Fruit fly (Drosophila melanogaster) Kc167 (cell line): ENCODE measurements around the gene Nepl6.

Experiments
- Myc ChIP-seq: fragments of >200 bp; optimal IDR thresholded peaks from 2 replicates; lab custom pipeline; 2017; ENCODE audit warnings: missing external identifiers
- Sin3A ChIP-seq: fragments of >200 bp; optimal IDR thresholded peaks from 2 replicates; lab custom pipeline; 2018; ENCODE audit warnings: missing external identifiers
- h ChIP-seq: fragments of >200 bp; optimal IDR thresholded peaks from 3 replicates; lab custom pipeline; 2018; ENCODE audit warnings: missing external identifiers
- insv ChIP-seq: fragments of >200 bp; optimal IDR thresholded peaks from 3 replicates; lab custom pipeline; 2018; ENCODE audit warnings: missing external identifiers
- psq ChIP-seq: fragments of >200 bp; optimal IDR thresholded peaks from 2 replicates; lab custom pipeline; 2017; ENCODE audit warnings: missing external identifiers
- ttk ChIP-seq: sonication (Bioruptor generic); optimal IDR thresholded peaks from 2 replicates; lab custom pipeline; 2017; ENCODE audit warnings: missing external identifiers

The Nepl6 gene

dm6 chr2L:6373141-6373540 is 12.2 kb downstream of the Nepl6 start:
- no peak for TF ChIP-seq ttk (lab: Kevin White, UChicago)
- TF ChIP-seq insv (lab: Kevin White, UChicago) = no peak
- no peak for TF ChIP-seq Sin3A
- TF ChIP-seq h (lab: Kevin White, UChicago) = no peak
- no peak for TF ChIP-seq Myc (lab: Kevin White, UChicago)
- no peak for TF ChIP-seq psq (lab: Kevin White, UChicago)

- TF ChIP-seq ttk (lab: Kevin White, UChicago) = no peak
- TF ChIP-seq Sin3A = no peak
- no peak for TF ChIP-seq psq (lab: Kevin White, UChicago)
- no peak for TF ChIP-seq h (lab: Kevin White, UChicago)
- TF ChIP-seq Myc (lab: Kevin White, UChicago) = no peak
- no peak for TF ChIP-seq insv (lab: Kevin White, UChicago)
Observed at dm6 chr2L:6372088-6372487, 13.2 kb downstream of the Nepl6 start, which contains the start of gene slam. TSS of gene slam (plus strand) at chr2L:6372388.

dm6 chr2L:6371025-6371641 is 14.2 kb downstream of the Nepl6 start:
- no peak for TF ChIP-seq insv (lab: Kevin White, UChicago)
- TF ChIP-seq psq (lab: Kevin White, UChicago) = no peak
- TF ChIP-seq Myc (lab: Kevin White, UChicago) = no peak
- TF ChIP-seq ttk (lab: Kevin White, UChicago) = no peak
- no peak for TF ChIP-seq h (lab: Kevin White, UChicago)
- no peak for TF ChIP-seq Sin3A

- TF ChIP-seq Myc (lab: Kevin White, UChicago) (no peak), h (lab: Kevin White, UChicago) (no peak), insv (lab: Kevin White, UChicago) (no peak), psq (lab: Kevin White, UChicago) (no peak), ttk (lab: Kevin White, UChicago) (peak; percentile 96), Sin3A (no peak)
Observed at dm6 chr2L:6369286-6369685, 16.0 kb downstream of the Nepl6 start.

DNA sequence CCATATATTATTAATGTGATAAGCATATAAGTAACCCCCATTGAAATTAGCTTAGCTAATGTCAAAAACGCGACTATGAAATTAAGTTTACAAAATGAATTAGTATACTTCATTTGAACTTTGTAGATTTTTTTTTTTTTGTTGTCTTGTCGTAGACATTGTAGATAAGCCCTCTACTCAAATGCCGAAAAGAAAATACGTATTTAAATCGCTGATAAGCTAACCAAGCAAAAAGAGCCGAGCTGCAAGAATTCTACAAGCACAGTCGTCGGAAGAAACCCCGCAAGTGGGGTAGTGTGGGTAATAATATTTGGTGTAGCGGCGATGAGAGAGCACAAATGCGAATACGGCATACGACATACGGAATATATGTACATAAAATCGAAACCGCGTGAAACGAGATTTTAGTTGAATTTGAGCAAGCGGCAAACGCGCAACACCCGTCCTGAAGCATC is 17.8 kb downstream of the Nepl6 start, which contains the start of gene Nepl4:
Gene Nepl4 (plus strand): TSS at position 405 of the 455 bp plus-strand sequence.
- TF ChIP-seq insv (lab: Kevin White, UChicago) (no peak), psq (lab: Kevin White, UChicago) (no peak), ttk (lab: Kevin White, UChicago) (no peak), Myc (lab: Kevin White, UChicago) (no peak), Sin3A (no peak), h (lab: Kevin White, UChicago) (no peak)

DNA sequence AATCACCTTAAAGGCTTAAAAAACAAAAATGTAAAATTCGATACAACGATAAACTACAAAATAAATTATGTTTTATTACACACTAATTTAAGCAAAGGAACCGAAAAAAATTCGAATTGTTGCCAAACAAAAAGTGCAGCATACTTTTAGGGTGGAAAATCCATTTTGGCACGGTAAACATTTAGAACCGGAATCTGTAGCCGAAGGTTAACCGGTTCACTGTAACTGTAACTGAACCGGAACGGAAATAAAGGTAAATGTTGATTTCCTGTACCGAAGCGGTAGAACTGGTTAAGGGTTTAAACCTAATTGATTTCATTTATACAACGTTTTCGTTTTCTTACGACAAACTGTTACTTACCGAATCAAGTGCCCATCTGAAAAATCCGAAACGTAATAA is 18.4 kb downstream of the Nepl6 start:
- TF ChIP-seq h (lab: Kevin White, UChicago) (no peak), insv (lab: Kevin White, UChicago) (no peak), ttk (lab: Kevin White, UChicago) (no peak), Sin3A (no peak), psq (lab: Kevin White, UChicago) (no peak), Myc (lab: Kevin White, UChicago) (no peak)

DNA sequence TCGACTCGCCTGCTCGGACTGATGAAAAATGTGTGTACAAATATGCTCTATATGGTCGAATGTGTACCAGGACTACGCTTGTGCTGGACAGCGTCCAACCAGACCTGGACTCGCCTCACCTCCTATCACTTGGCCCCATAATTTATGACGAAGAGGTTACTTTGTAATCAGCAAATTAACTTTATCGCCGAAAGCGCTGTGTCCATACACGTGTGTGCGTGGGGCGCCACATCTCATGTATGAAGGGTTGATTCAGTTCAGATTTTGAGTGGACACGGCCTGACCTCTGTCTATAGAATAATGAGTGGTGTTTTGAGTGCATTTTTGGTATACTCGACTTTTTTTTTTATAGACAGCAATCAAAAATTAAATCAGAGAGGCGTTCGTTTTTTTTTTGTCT is 25.3 kb downstream of the Nepl6 start:
- TF ChIP-seq h (lab: Kevin White, UChicago) (no peak), ttk (lab: Kevin White, UChicago) (no peak), Myc (lab: Kevin White, UChicago) (no peak), Sin3A (no peak), insv (lab: Kevin White, UChicago) (no peak), psq (lab: Kevin White, UChicago) (no peak)

DNA sequence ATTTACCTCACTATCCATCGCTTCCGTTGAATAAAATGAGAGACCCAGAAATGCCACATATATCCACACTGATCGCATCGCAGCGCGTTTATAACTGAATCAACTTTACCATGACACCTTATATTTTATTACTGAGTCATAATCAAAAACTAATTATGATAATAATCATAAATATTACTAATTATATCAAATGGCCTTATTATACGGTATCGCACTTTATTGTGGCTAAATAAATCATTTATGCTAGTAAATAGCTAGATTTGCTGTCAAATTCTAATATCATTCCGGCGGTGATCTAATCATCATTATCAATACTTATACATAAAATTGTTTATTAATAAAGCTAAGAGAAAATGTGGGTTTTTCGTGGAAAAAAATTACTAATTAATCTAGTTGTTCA is 27.1 kb downstream of the Nepl6 start, which contains the start of gene CG9500:
Gene CG9500 (minus strand): TSS at position 101 of the 400 bp plus-strand sequence.
- no peak for TF ChIP-seq h (lab: Kevin White, UChicago)
- no peak for TF ChIP-seq ttk (lab: Kevin White, UChicago)
- no peak for TF ChIP-seq Sin3A
- no peak for TF ChIP-seq Myc (lab: Kevin White, UChicago)
- no peak for TF ChIP-seq psq (lab: Kevin White, UChicago)
- TF ChIP-seq insv (lab: Kevin White, UChicago) = no peak

DNA sequence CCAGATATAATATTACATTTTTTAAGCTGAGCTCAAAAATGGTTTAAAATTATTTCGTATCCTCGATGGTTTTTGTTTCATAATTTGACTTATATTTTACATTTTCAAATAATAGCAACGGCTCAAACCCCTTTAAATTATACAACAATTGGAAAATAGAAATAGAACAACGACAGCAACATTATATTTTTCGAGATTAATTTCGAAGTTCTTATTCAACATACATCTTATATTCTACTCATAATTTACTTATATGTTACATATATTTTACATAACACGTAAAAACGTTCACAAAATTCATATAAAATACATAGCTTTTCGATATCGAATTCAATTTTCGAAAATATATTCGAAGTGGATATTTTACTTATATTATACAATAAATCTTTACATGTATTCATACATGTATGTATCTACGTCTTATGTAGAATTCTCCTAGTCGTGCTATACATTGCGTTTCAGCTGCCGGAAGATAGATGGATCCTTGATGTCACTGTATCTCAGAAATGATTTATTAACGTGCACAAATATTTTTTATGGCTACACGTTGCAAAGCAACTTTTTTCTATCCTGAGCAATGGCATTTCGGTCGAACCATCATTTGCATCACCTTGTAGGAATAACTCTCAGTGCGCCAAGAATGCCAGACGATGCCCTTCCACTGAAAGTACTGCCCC is 28.5 kb downstream of the Nepl6 start:
- no peak for TF ChIP-seq insv (lab: Kevin White, UChicago)
- no peak for TF ChIP-seq h (lab: Kevin White, UChicago)
- no peak for TF ChIP-seq ttk (lab: Kevin White, UChicago)
- no peak for TF ChIP-seq Myc (lab: Kevin White, UChicago)
- TF ChIP-seq Sin3A = no peak
- no peak for TF ChIP-seq psq (lab: Kevin White, UChicago)

DNA sequence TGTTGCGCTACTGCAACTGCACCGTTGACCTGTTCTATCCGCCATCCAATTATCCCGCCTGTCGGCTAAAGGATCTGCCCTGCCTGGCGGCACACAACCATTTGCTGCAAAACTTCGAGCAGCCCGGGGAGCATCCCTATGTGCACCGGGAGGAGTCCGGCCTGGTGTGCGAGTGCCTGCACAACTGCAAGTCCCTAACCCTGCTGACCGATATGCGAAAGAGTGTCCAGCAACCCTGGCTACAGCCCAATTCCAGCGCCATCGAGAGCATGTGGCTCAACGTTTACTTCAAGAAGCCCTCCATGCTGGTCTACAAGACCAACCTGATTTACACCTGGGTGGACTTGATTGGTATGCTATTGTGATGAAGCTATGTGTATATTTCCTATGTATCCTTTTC is 29.2 kb downstream of the Nepl6 start:
- TF ChIP-seq psq (lab: Kevin White, UChicago) (no peak), ttk (lab: Kevin White, UChicago) (no peak), h (lab: Kevin White, UChicago) (no peak), insv (lab: Kevin White, UChicago) (no peak), Myc (lab: Kevin White, UChicago) (no peak), Sin3A (no peak)

DNA sequence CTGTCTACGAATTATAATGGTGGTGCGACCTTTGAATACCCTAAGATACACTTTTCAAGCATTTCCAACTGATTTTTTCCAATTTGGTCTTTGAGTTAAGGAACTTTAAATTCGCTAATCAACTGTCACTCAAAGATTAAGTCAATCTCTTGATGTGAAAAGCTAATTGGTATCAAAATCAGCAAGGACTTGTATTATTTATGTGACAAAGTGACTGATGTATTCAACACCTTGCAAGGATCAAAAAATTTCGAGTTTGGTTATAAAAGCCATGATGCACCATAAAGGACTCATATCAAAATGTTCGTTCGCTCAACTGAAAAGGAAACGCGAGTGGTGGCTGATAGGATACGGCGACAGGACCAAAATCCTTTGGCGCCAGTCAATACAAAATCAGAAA is 30.7 kb downstream of the Nepl6 start, which contains the start of gene ppk14:
Gene ppk14 (plus strand): TSS at position 301 of the 400 bp plus-strand sequence.
- TF ChIP-seq Myc (lab: Kevin White, UChicago) (no peak), psq (lab: Kevin White, UChicago) (no peak), ttk (lab: Kevin White, UChicago) (no peak), Sin3A (no peak), insv (lab: Kevin White, UChicago) (no peak), h (lab: Kevin White, UChicago) (no peak)
